Fruit fly (Drosophila melanogaster): ENCODE data around the gene CG14191.

The CG14191 gene

DNA sequence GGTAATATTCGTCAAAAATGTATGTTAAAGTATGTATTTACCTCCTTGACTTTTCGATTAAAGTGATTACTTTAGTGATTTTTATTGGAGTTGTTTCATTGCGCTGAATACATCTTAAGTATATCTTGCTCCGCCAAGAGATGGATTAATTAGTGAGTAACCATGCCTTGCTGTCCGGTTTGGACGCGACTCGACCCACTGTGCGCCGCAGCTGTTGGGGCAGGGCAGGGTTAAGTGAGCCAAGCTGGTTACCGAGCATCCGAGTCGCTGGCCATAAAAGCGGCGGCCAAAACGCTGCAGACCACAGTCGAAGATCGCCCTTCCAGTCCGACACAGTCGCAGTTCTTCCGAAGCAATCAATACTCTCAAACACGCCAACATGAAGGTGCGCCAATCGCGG lies at the start of gene CG14191:
TSS of gene CG14191 (plus strand) at position 301 of the 400 bp plus-strand sequence.
- TF ChIP-seq EcR (GFP tag; optimal IDR thresholded peaks at IDR 0.05) (no peak), psq (optimal IDR thresholded peaks at IDR 0.05) (no peak), usp (GFP tag; optimal IDR thresholded peaks at IDR 0.05) (no peak), Dll (optimal IDR thresholded peaks at IDR 0.05) (no peak), pan (optimal IDR thresholded peaks at IDR 0.05) (no peak), CG8478 (optimal IDR thresholded peaks at IDR 0.05) (no peak)

DNA sequence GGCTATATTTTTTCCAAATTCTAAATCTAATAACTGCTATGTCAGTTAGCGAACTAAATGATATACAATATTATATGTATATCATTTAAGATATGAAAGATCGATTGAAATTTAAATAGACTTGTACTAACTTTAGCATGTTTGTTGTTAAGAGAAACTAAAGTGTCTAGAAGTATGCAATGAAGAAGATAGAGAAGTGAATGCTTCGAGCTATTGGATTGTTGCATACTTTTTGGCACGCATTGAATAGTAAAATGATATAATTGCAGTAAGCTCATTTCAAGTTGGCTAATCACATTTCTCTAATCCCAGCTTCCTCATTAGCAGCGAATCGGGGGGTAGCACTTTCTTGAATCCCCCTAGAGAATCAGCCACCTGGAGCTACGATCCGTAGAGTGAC lies 47.7 kb upstream of the CG14191 start:
- TF ChIP-seq Dll (optimal IDR thresholded peaks at IDR 0.05) (no peak), psq (optimal IDR thresholded peaks at IDR 0.05) (no peak), EcR (GFP tag; optimal IDR thresholded peaks at IDR 0.05) (no peak), pan (optimal IDR thresholded peaks at IDR 0.05) (no peak), CG8478 (optimal IDR thresholded peaks at IDR 0.05) (no peak), usp (GFP tag; optimal IDR thresholded peaks at IDR 0.05) (no peak)

DNA sequence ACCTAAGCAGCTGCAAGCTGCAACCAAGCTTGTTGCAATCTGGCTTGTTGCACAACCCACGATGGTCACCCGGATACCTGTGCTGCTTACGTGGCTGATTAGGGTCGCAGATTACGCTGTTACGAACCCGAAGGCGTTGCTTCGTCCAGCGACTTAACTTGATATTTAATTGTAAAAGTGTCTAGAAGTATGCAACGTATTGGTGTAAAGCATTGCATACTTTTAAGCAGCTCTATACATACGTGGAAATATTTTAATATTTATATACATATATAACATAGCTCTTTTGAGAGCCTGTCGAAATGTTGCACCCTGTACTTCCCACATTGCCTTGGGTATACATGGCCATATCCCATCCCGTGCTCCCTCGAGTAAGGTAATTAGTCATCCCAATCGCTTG lies 44.3 kb upstream of the CG14191 start:
- TF ChIP-seq psq (optimal IDR thresholded peaks at IDR 0.05) (no peak), CG8478 (optimal IDR thresholded peaks at IDR 0.05) (no peak), Dll (optimal IDR thresholded peaks at IDR 0.05) (no peak), pan (optimal IDR thresholded peaks at IDR 0.05) (no peak), usp (GFP tag; optimal IDR thresholded peaks at IDR 0.05) (no peak), EcR (GFP tag; optimal IDR thresholded peaks at IDR 0.05) (no peak)

DNA sequence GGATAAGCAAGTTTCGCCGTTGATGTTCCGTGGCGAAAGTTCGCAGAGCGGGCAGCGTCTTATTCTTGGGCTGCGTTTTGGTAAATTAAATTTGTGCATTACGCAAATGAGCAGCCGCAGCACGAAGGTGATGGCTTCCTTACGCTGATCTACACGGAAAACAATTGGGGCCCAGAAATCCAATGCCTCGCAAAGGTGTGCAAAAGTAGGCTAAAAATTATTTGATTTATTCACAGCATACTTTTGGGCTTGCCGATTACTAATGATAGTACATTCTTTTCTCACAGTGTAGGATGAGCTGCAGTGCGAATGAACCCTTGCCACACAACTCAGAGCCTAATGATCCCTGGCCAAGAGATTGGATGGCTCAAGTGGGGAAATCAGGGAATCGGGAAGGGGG lies 41.2 kb upstream of the CG14191 start:
- TF ChIP-seq pan (optimal IDR thresholded peaks at IDR 0.05) (no peak), psq (optimal IDR thresholded peaks at IDR 0.05) (no peak), Dll (optimal IDR thresholded peaks at IDR 0.05) (no peak), usp (GFP tag; optimal IDR thresholded peaks at IDR 0.05) (no peak), CG8478 (optimal IDR thresholded peaks at IDR 0.05) (no peak), EcR (GFP tag; optimal IDR thresholded peaks at IDR 0.05) (no peak)

DNA sequence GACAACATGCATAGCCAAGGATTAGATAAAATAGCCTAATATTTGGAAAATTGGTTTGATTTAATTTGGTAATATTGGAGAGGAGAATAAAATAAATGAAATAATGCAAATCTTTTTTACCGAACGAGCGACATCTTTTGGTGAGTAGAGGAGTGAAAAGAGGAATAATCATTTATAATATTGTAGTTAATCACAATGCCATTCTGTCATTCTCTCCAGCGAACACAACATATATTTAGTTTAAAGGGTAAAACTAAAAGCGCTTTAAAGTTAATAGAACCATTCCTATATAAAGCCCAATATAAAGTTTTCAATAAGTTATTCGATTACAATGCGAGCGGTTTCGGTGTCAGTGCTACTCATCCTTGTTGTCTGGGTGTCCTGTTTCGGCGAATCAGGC lies 31.3 kb upstream of the CG14191 start, which contains the start of gene Diedel3:
TSS of gene Diedel3 (plus strand) at position 301 of the 400 bp plus-strand sequence.
- TF ChIP-seq psq (optimal IDR thresholded peaks at IDR 0.05): no peak

DNA sequence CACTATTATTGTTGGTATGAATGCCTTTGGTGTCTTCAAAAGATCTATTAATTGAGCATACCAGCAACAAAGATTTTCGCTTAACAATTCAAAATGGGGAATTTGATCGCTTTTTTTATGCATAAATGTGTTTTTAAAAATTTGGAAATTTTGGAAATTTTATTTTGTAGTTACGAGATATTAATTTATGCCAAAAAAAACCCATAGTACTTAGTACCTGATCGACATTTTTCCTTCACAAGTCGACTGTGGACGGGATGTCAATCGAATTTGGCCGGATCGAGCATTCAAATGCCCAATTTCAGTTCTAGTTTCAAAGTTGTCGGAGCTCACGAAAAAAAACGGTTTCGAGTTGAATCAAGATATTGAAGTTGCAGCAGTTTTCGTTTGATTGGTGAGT lies 24.9 kb upstream of the CG14191 start, which contains the start of gene CG14190:
TSS of gene CG14190 (plus strand) at position 301 of the 400 bp plus-strand sequence.
- TF ChIP-seq EcR (GFP tag; optimal IDR thresholded peaks at IDR 0.05): no peak
- TF ChIP-seq pan (optimal IDR thresholded peaks at IDR 0.05): no peak
- TF ChIP-seq Dll (optimal IDR thresholded peaks at IDR 0.05): no peak
- TF ChIP-seq CG8478 (optimal IDR thresholded peaks at IDR 0.05): no peak
- no peak for TF ChIP-seq psq (optimal IDR thresholded peaks at IDR 0.05)
- no peak for TF ChIP-seq usp (GFP tag; optimal IDR thresholded peaks at IDR 0.05)

DNA sequence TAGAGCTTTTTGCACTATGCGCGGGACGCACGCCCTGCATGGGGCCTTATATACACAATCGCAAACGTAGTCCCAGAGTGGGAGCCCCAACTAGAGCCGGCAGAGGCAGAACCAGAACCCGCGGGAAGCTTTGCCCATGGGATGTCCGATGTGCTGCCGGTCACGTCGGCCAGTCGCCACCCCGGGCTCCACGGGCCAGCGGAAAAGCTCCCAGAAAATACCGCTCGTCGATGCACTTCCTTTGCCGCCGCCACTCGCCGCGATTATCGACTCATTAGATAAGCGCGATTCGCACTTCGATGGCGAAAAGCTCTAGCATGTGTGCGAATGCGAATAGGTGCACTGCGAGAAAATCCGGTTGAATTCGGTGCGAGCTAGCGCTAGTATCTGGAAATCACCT lies 12.6 kb upstream of the CG14191 start, which contains the start of gene CG34330:
TSS of gene CG34330 (minus strand) at position 101 of the 400 bp plus-strand sequence.
- TF ChIP-seq CG8478 (optimal IDR thresholded peaks at IDR 0.05) (no peak), Dll (optimal IDR thresholded peaks at IDR 0.05) (no peak)

DNA sequence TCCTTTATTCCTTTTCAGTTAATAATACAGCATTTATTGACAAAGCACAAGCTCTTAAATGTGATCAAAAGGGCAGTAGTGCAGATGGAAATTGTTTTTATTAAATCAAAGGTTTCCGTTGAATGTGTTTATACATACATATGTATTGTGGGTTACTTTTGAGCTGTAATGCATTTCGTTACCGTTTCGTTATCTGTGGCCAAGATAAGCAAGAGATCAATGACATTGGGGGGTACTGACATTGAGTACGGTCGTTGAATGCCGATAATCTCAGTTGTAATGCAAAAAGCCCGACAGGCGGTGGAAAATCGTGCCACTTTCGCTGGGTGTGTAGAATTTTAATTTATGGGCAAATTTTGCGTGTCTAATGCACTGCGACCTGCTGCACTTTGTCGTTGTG lies 8.5 kb upstream of the CG14191 start:
- no peak for TF ChIP-seq psq (optimal IDR thresholded peaks at IDR 0.05)
- no peak for TF ChIP-seq usp (GFP tag; optimal IDR thresholded peaks at IDR 0.05)
- no peak for TF ChIP-seq CG8478 (optimal IDR thresholded peaks at IDR 0.05)
- peak; percentile 32 to 34 for TF ChIP-seq EcR (GFP tag; optimal IDR thresholded peaks at IDR 0.05)
- no peak for TF ChIP-seq Dll (optimal IDR thresholded peaks at IDR 0.05)
- TF ChIP-seq pan (optimal IDR thresholded peaks at IDR 0.05): no peak

DNA sequence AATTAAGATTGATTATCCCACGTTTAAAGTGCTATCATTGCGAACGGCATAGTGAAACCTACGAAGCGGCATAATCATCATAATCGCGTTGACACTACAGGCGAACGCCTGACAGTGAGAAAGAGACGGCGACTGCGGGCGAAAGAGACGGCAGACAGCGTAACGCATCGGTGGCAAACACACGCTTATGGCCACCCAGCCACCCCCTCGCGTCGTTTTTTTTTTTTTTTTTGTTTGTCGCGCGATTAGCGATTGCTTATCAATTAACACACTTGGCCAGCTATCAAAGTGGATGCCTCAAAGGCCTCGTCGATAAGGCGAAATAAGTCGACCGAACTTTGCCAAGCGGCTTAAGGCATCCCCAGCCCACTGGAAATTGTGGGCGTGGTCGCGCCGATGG lies 7.6 kb upstream of the CG14191 start:
- TF ChIP-seq Dll (optimal IDR thresholded peaks at IDR 0.05): no peak
- TF ChIP-seq pan (optimal IDR thresholded peaks at IDR 0.05): no peak
- TF ChIP-seq psq (optimal IDR thresholded peaks at IDR 0.05): no peak
- TF ChIP-seq usp (GFP tag; optimal IDR thresholded peaks at IDR 0.05): no peak
- no peak for TF ChIP-seq CG8478 (optimal IDR thresholded peaks at IDR 0.05)
- no peak for TF ChIP-seq EcR (GFP tag; optimal IDR thresholded peaks at IDR 0.05)

DNA sequence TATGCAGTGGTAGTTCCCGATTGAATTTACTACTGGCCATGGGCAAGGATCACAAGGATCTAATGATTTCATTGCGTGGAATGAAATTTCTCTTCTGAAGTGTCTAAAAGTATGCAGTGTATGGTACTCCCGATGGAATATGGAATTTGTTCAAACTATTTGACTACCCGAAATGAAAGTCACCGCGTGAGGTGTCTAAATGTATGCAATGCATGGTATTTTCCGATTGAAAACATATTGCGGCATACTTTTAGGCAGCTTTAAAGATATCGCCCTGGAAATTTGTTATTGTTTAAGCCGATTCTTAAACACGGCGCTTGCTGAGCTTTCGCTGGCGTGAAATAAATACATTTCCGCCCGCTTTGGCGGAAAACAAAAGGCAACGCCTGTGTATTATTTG lies 6.9 kb upstream of the CG14191 start:
- TF ChIP-seq CG8478 (optimal IDR thresholded peaks at IDR 0.05) (no peak), pan (optimal IDR thresholded peaks at IDR 0.05) (no peak), psq (optimal IDR thresholded peaks at IDR 0.05) (no peak), Dll (optimal IDR thresholded peaks at IDR 0.05) (no peak), EcR (GFP tag; optimal IDR thresholded peaks at IDR 0.05) (no peak), usp (GFP tag; optimal IDR thresholded peaks at IDR 0.05) (no peak)

DNA sequence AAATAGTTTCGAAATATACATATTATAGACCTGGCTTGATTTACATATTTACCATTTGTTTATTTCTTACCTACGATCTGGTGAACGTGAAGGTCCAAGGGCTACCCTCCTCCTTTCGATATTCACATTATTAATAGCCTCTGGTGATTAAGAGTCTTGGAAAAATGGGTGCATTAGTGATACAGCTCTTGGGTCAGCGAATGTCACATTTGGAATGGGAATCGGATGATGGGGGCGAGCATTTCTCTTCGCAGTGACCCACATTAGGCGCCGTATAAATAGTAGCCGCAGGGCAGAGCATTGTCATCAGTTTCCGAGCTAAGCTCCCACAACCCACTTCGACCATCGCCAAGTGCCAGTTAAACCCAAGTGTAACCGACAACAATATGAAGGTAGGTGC lies 4.0 kb upstream of the CG14191 start, which contains the start of gene CG7406:
TSS of gene CG7406 (plus strand) at position 301 of the 400 bp plus-strand sequence.
- TF ChIP-seq pan (optimal IDR thresholded peaks at IDR 0.05): no peak
- no peak for TF ChIP-seq Dll (optimal IDR thresholded peaks at IDR 0.05)
- no peak for TF ChIP-seq EcR (GFP tag; optimal IDR thresholded peaks at IDR 0.05)
- no peak for TF ChIP-seq psq (optimal IDR thresholded peaks at IDR 0.05)
- no peak for TF ChIP-seq usp (GFP tag; optimal IDR thresholded peaks at IDR 0.05)
- no peak for TF ChIP-seq CG8478 (optimal IDR thresholded peaks at IDR 0.05)

DNA sequence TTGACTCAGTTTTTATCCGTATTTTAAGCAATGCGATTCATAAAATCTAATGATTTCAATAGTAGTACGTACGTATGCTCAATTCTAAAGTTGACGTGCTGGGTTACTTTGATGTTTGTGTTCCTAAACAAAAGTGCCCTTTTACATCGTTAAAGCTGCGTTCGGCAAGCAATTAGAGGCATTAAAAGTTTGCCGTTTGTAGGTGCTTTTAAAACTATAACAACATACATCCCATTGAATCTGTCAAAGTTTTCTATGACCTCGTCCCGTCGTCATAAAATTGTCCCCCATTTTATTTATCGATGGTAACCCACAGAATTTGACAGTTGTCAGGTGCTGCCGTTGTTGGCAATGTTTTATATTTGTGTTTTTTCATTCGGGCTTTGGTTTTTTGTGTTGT lies 1.7 kb downstream of the CG14191 start, which contains the start of gene CG7423:
TSS of gene CG7423 (minus strand) at position 101 of the 400 bp plus-strand sequence.
- TF ChIP-seq psq (optimal IDR thresholded peaks at IDR 0.05) (no peak), EcR (GFP tag; optimal IDR thresholded peaks at IDR 0.05) (no peak), usp (GFP tag; optimal IDR thresholded peaks at IDR 0.05) (no peak), Dll (optimal IDR thresholded peaks at IDR 0.05) (no peak), CG8478 (optimal IDR thresholded peaks at IDR 0.05) (no peak)

DNA sequence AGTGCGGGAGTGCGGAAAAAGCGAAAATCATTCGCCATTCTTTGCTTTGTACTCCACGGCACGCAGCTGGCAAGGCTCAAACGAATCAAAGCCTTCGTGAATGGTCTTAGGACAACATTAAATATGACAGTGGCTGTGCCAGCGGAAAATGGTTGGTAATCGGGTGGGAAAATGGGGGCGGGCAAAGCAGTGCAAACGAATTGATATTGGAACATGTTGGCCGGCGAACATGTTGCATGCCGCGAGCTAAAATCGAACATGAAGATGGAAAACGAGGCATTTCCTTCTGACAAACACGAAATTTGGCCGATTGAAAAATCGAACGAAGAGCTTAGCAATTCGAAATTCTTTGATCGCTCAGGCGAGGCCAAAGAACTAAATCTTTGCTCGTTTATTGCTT lies 14.7 kb downstream of the CG14191 start:
- TF ChIP-seq EcR (GFP tag; optimal IDR thresholded peaks at IDR 0.05) (no peak), Dll (optimal IDR thresholded peaks at IDR 0.05) (no peak), pan (optimal IDR thresholded peaks at IDR 0.05) (no peak), usp (GFP tag; optimal IDR thresholded peaks at IDR 0.05) (no peak), CG8478 (optimal IDR thresholded peaks at IDR 0.05) (no peak), psq (optimal IDR thresholded peaks at IDR 0.05) (no peak)

Measured in whole organism.